Fruit fly (Drosophila melanogaster): ENCODE data around the gene CG2116.

CG2116 gene

dm6 chrX:8145501-8146157, 16.0 kb downstream of the CG2116 start, which contains the start of the genes alpha-PheRS and CG2129 (continued):
- TF ChIP-seq Sp1 (GFP tag; optimal IDR thresholded peaks at IDR 0.05), result peak; percentile 45
- TF ChIP-seq br (GFP tag; optimal IDR thresholded peaks at IDR 0.05), result no peak
- TF ChIP-seq Dfd (GFP tag; optimal IDR thresholded peaks at IDR 0.05), result no peak
- no peak for TF ChIP-seq usp (GFP tag; optimal IDR thresholded peaks at IDR 0.05)
- no peak for TF ChIP-seq rgr (GFP tag; optimal IDR thresholded peaks at IDR 0.05)

DNA sequence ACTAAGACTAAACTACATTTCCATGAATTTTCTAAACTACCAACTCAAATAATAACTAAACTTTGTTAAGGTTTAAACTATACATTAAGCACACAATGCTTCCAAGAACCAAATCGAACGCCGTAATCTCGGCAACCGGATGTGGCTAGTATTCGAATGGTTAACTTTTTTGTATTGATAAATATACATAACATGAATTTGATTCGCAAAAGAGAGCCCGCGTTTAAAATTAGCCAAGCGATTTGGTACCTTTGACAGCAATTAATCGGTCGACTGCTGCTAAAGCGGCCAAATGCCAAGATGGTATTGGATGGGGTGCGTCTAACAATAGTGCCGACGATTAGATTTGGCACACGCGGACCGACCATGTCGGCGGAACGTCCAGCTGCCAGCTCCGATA, 18.0 kb downstream of the CG2116 start, which contains the start of gene CG15336:
Gene CG15336, plus strand, starts transcription at position 301 of the 400 bp plus-strand sequence.
- no peak for TF ChIP-seq CG9705 (GFP tag; optimal IDR thresholded peaks at IDR 0.05)
- TF ChIP-seq psq (GFP tag; optimal IDR thresholded peaks at IDR 0.05), result no peak
- no peak for TF ChIP-seq Jra (GFP tag; optimal IDR thresholded peaks at IDR 0.05)
- no peak for TF ChIP-seq dsf (GFP tag; optimal IDR thresholded peaks at IDR 0.05; ENCODE audit: borderline replicate concordance)
- no peak for TF ChIP-seq Hr78 (GFP tag; optimal IDR thresholded peaks at IDR 0.05)
- TF ChIP-seq Rel (GFP tag; optimal IDR thresholded peaks at IDR 0.05), result no peak
- no peak for TF ChIP-seq Rel (tag; optimal IDR thresholded peaks at IDR 0.05)
- no peak for TF ChIP-seq CrebA (GFP tag; optimal IDR thresholded peaks at IDR 0.05; ENCODE audit: borderline replicate concordance)
- TF ChIP-seq GATAd (GFP tag; optimal IDR thresholded peaks at IDR 0.05), result no peak
- TF ChIP-seq Abd-B (GFP tag; optimal IDR thresholded peaks at IDR 0.05), result no peak
- no peak for TF ChIP-seq pan (optimal IDR thresholded peaks at IDR 0.05)
- no peak for TF ChIP-seq lola (GFP tag; optimal IDR thresholded peaks at IDR 0.05)
- no peak for TF ChIP-seq Dif (GFP tag; optimal IDR thresholded peaks at IDR 0.05; ENCODE audit: partially characterized antibody)
- TF ChIP-seq OdsH (GFP tag; optimal IDR thresholded peaks at IDR 0.05), result no peak
- no peak for TF ChIP-seq Vsx2 (GFP tag; optimal IDR thresholded peaks at IDR 0.05; ENCODE audit: partially characterized antibody)
- no peak for TF ChIP-seq sage (GFP tag; optimal IDR thresholded peaks at IDR 0.05)
- no peak for TF ChIP-seq rgr (GFP tag; optimal IDR thresholded peaks at IDR 0.05)
- TF ChIP-seq usp (GFP tag; optimal IDR thresholded peaks at IDR 0.05), result no peak

DNA sequence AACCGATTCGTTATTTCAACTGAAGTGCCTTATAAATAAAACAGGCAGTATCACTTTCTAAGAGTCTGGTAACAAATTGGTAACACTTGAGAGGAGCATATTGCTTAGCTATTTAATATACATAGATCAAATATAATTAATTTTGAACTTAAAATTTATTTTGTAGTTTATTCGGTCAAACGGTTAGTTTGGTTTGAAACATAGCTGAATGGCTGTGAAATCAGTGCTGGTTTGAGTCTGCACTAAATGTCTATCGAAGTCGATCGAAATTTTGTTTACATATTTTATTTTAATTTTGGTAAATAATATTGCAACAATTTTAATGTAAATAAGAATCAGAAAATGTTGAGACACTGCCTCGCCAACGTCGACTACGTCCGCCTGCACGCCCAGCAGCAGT, 18.9 kb downstream of the CG2116 start, which contains the start of gene CG10959:
Gene CG10959, plus strand, starts transcription at position 228 of the 400 bp plus-strand sequence.
- TF ChIP-seq Myc (optimal IDR thresholded peaks at IDR 0.05), result peak; percentile 4
- TF ChIP-seq Rel (GFP tag; optimal IDR thresholded peaks at IDR 0.05), result no peak
- TF ChIP-seq Rel (tag; optimal IDR thresholded peaks at IDR 0.05), result no peak
- no peak for TF ChIP-seq tai (GFP tag; optimal IDR thresholded peaks at IDR 0.05)

- TF ChIP-seq dsf (GFP tag; optimal IDR thresholded peaks at IDR 0.05; ENCODE audit: borderline replicate concordance) (no peak), Mio (GFP tag; optimal IDR thresholded peaks at IDR 0.05) (no peak), HLH106 (tag; optimal IDR thresholded peaks at IDR 0.05) (no peak), Hr78 (GFP tag; optimal IDR thresholded peaks at IDR 0.05) (no peak), GATAd (GFP tag; optimal IDR thresholded peaks at IDR 0.05) (no peak), brk (GFP tag; optimal IDR thresholded peaks at IDR 0.05) (no peak), ey (GFP tag; optimal IDR thresholded peaks at IDR 0.05) (no peak), rgr (GFP tag; optimal IDR thresholded peaks at IDR 0.05) (no peak), Rel (GFP tag; optimal IDR thresholded peaks at IDR 0.05) (no peak), Rel (tag; optimal IDR thresholded peaks at IDR 0.05) (no peak), OdsH (GFP tag; optimal IDR thresholded peaks at IDR 0.05) (no peak), sage (GFP tag; optimal IDR thresholded peaks at IDR 0.05) (no peak), tai (GFP tag; optimal IDR thresholded peaks at IDR 0.05) (no peak), pan (optimal IDR thresholded peaks at IDR 0.05) (no peak)
These were observed 22.5 kb downstream of the CG2116 start, which contains the start of gene Gbeta5 for dm6 chrX:8152077-8152476. Gbeta5 (minus strand) TSS chrX:8152275.

DNA sequence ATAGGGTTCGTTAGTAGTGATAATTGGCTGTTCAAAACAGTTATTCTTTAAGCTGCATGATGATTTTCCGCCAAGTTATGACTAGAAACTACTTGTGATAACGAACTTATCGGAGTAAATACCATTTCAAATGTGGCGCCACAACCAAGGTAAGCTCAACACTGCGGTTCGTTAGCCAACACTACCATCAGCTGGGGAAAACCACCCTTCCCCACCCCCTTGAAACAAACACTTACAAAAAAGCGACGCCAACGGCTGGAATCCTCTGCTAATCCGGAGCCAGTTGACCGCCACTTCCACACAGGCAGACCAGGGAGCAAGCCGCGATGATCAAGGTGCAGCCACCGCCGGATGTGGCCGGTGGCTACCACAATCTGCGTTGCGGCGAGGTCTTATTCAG, 23.1 kb downstream of the CG2116 start, which contains the start of gene CG18262:
Gene CG18262, plus strand, starts transcription at position 231 of the 400 bp plus-strand sequence.
- TF ChIP-seq br (GFP tag; optimal IDR thresholded peaks at IDR 0.05) (no peak), dl (GFP tag; optimal IDR thresholded peaks at IDR 0.05; ENCODE audit: insufficient read depth in 1 of 2, partially characterized antibody in 2 of 2) (no peak), Hnf4 (GFP tag; optimal IDR thresholded peaks at IDR 0.05) (no peak), OdsH (GFP tag; optimal IDR thresholded peaks at IDR 0.05) (no peak), GATAd (GFP tag; optimal IDR thresholded peaks at IDR 0.05) (peak; percentile 5), N (GFP tag; optimal IDR thresholded peaks at IDR 0.05) (no peak), pan (optimal IDR thresholded peaks at IDR 0.05) (no peak), Hr83 (GFP tag; optimal IDR thresholded peaks at IDR 0.05; ENCODE audit: poor library complexity, severe bottlenecking) (no peak), Rel (GFP tag; optimal IDR thresholded peaks at IDR 0.05) (no peak), Rel (tag; optimal IDR thresholded peaks at IDR 0.05) (peak; percentile 72), Abd-B (GFP tag; optimal IDR thresholded peaks at IDR 0.05) (no peak), ey (GFP tag; optimal IDR thresholded peaks at IDR 0.05) (no peak), Sp1 (GFP tag; optimal IDR thresholded peaks at IDR 0.05) (no peak), h (GFP tag; optimal IDR thresholded peaks at IDR 0.05) (no peak)
